ENCODE assay signal across 1 fruit fly cellular context in the genomic region with DNA sequence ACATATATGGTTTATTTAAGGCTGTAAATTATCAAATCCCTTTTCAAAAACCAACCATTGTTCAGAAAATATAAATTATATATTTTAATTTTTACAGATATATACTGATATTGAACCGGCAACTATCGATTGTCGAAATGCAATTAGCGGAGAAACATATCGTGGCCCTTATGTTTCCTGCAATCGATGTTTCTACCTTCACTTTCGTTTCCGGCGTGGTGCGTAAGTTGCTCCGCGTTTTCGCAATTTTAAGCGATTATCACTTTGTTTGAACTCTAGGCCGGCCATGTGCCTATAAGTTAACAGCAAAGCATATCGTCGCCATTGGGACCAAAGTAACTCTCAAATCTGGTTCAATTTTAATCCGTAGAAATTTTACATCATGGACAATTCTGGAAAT.
TF ChIP-seq lines count a peak whose summit lies in the region.
"Not testable (repeated sequence)": the region's sequence is repeated elsewhere in the genome, so short reads cannot be mapped to it uniquely, and the experiment has no call there.

Gene vig2, plus strand, starts transcription at position 112 of the 400 bp plus-strand sequence.

TF ChIP-seq in whole organism, embryonic, 481 proteins besides CTCF, POLR2A, EP300 and RAD21 (continued from another document and continues in another):
- peak; percentile 81; the same call in 2 of the 4 replicates for TF ChIP-seq chinmo (GFP tag; IDR thresholded peaks at IDR 0.05; lab: Robert Waterston, UW; ENCODE audit: partially characterized antibody)
- peak; percentile 75 for TF ChIP-seq unc-4 (GFP tag; IDR thresholded peaks at IDR 0.05; lab: Robert Waterston, UW; ENCODE audit: partially characterized antibody)
- peak; percentile 73 for TF ChIP-seq caup (GFP tag; optimal IDR thresholded peaks at IDR 0.05; lab: Kevin White, UChicago; ENCODE audit: severe bottlenecking)
- TF ChIP-seq CG4707 (GFP tag; optimal IDR thresholded peaks at IDR 0.05; lab: Kevin White, UChicago), result peak; percentile 19
- TF ChIP-seq ase (GFP tag; IDR thresholded peaks at IDR 0.05; lab: Robert Waterston, UW), result peak; percentile 68; the same call in 2 of the 3 replicates
- peak; percentile 30 for TF ChIP-seq CG9609 (GFP tag; optimal IDR thresholded peaks at IDR 0.05; lab: Kevin White, UChicago)
- peak; percentile 57 for TF ChIP-seq CG34376 (GFP tag; optimal IDR thresholded peaks at IDR 0.05; lab: Kevin White, UChicago)
- TF ChIP-seq CG7271 (tag; optimal IDR thresholded peaks at IDR 0.05; lab: Kevin White, UChicago), result peak; percentile 75
- peak; percentile 53 for TF ChIP-seq tgo (GFP tag; IDR thresholded peaks at IDR 0.05; lab: Robert Waterston, UW)
- peak; percentile 81 for TF ChIP-seq NfI (GFP tag; optimal IDR thresholded peaks at IDR 0.05; lab: Kevin White, UChicago)
- peak; percentile 54; the same call in 1 of the 2 replicates for TF ChIP-seq sim (GFP tag; IDR thresholded peaks at IDR 0.05; lab: Robert Waterston, UW)
- TF ChIP-seq ap (GFP tag; IDR thresholded peaks at IDR 0.05; lab: Robert Waterston, UW), result peak; percentile 43; the same call in 1 of the 2 replicates
- TF ChIP-seq CG14667 (GFP tag; IDR thresholded peaks at IDR 0.05; lab: Robert Waterston, UW), result 0 out of 2 replicates have a peak, but pooled peaks have one; percentile 23
- peak; percentile 57 for TF ChIP-seq CG6765 (GFP tag; optimal IDR thresholded peaks at IDR 0.05; lab: Kevin White, UChicago)
- peak; percentile 64; the same call in 2 of the 3 replicates for TF ChIP-seq CG34224 (GFP tag; IDR thresholded peaks at IDR 0.05; lab: Robert Waterston, UW; ENCODE audit: partially characterized antibody)
- peak; percentile 84 for TF ChIP-seq CG17328 (GFP tag; IDR thresholded peaks at IDR 0.05; lab: Robert Waterston, UW)
- TF ChIP-seq stc (GFP tag; IDR thresholded peaks at IDR 0.05; lab: Robert Waterston, UW), result peak; percentile 38; the same call in 1 of the 2 replicates
- TF ChIP-seq ci (GFP tag; IDR thresholded peaks at IDR 0.05; lab: Robert Waterston, UW), result peak; percentile 95
- peak; percentile 75; the same call in 2 of the 3 replicates for TF ChIP-seq gce (GFP tag; IDR thresholded peaks at IDR 0.05; lab: Robert Waterston, UW)
- peak; percentile 75; the same call in 1 of the 2 replicates for TF ChIP-seq CG14014 (GFP tag; IDR thresholded peaks at IDR 0.05; lab: Robert Waterston, UW)
- TF ChIP-seq CG2712 (tag; optimal IDR thresholded peaks at IDR 0.05; lab: Kevin White, UChicago), result peak; percentile 15
- TF ChIP-seq Fer3 (tag; optimal IDR thresholded peaks at IDR 0.05; lab: Kevin White, UChicago), result peak; percentile 50
- TF ChIP-seq Hmr (GFP tag; optimal IDR thresholded peaks at IDR 0.05; lab: Kevin White, UChicago), result peak; percentile 60
- peak; percentile 57 for TF ChIP-seq fd3F (GFP tag; optimal IDR thresholded peaks at IDR 0.05; lab: Kevin White, UChicago)
- peak; percentile 55 for TF ChIP-seq nmo (GFP tag; optimal IDR thresholded peaks at IDR 0.05; lab: Kevin White, UChicago)
- 0 out of 3 replicates have a peak, but pooled peaks have one; percentile 29 for TF ChIP-seq croc (GFP tag; conservative IDR thresholded peaks at IDR 0.05; lab: Robert Waterston, UW)
- TF ChIP-seq lov, sc, D, hkb, pan (optimal IDR thresholded peaks at IDR 0.05; lab: Kevin White, UChicago): not testable (repeated sequence)
- peak; percentile 90; the same call in 2 of the 3 replicates for TF ChIP-seq lov (GFP tag; IDR thresholded peaks at IDR 0.05; lab: Robert Waterston, UW)
- TF ChIP-seq wek (GFP tag; optimal IDR thresholded peaks at IDR 0.05; lab: Kevin White, UChicago), result peak; percentile 22
- TF ChIP-seq sob (GFP tag; IDR thresholded peaks at IDR 0.05; lab: Robert Waterston, UW), result peak; percentile 84
- TF ChIP-seq amos (GFP tag; IDR thresholded peaks at IDR 0.05; lab: Robert Waterston, UW; ENCODE audit: partially characterized antibody), result peak; percentile 94
- TF ChIP-seq Jarid2 (GFP tag; optimal IDR thresholded peaks at IDR 0.05; lab: Kevin White, UChicago), result peak; percentile 23
- TF ChIP-seq B-H1 (GFP tag; IDR thresholded peaks at IDR 0.05; lab: Robert Waterston, UW), result peak; percentile 39; the same call in 1 of the 3 replicates
- peak; percentile 49; the same call in 1 of the 2 replicates for TF ChIP-seq gsb (GFP tag; IDR thresholded peaks at IDR 0.05; lab: Robert Waterston, UW)
- peak; percentile 67; the same call in 2 of the 3 replicates for TF ChIP-seq CG17361 (GFP tag; IDR thresholded peaks at IDR 0.05; lab: Robert Waterston, UW)
- TF ChIP-seq CG11456 (GFP tag; IDR thresholded peaks at IDR 0.05; lab: Robert Waterston, UW), result peak; percentile 92
- peak; percentile 46 for TF ChIP-seq CG15514 (GFP tag; optimal IDR thresholded peaks at IDR 0.05; lab: Kevin White, UChicago)
- peak; percentile 70 for TF ChIP-seq Oaz (GFP tag; IDR thresholded peaks at IDR 0.05; lab: Robert Waterston, UW)
- TF ChIP-seq CG10654 (GFP tag; optimal IDR thresholded peaks at IDR 0.05; lab: Kevin White, UChicago), result peak; percentile 28
- peak; percentile 17 for TF ChIP-seq CG4328 (GFP tag; optimal IDR thresholded peaks at IDR 0.05; lab: Kevin White, UChicago)
- TF ChIP-seq CG18599 (GFP tag; optimal IDR thresholded peaks at IDR 0.05; lab: Kevin White, UChicago), result peak; percentile 38
- peak; percentile 82 for TF ChIP-seq CG34422 (GFP tag; IDR thresholded peaks at IDR 0.05; lab: Robert Waterston, UW)
- TF ChIP-seq slbo (GFP tag; IDR thresholded peaks at IDR 0.05; lab: Robert Waterston, UW), result peak; percentile 87
- TF ChIP-seq scrt (GFP tag; optimal IDR thresholded peaks at IDR 0.05; lab: Kevin White, UChicago), result peak; percentile 39
- peak; percentile 85 for TF ChIP-seq H2.0 (GFP tag; IDR thresholded peaks at IDR 0.05; lab: Robert Waterston, UW)
- TF ChIP-seq hbn (GFP tag; IDR thresholded peaks at IDR 0.05; lab: Robert Waterston, UW; ENCODE audit: partially characterized antibody), result peak; percentile 57
- TF ChIP-seq CG18619 (GFP tag; optimal IDR thresholded peaks at IDR 0.05; lab: Kevin White, UChicago), result peak; percentile 71
- peak; percentile 39 for TF ChIP-seq CG30431 (GFP tag; optimal IDR thresholded peaks at IDR 0.05; lab: Kevin White, UChicago)
- peak; percentile 85 for TF ChIP-seq vnd (GFP tag; IDR thresholded peaks at IDR 0.05; lab: Robert Waterston, UW; ENCODE audit: partially characterized antibody)
- TF ChIP-seq CkIIα-i1 (GFP tag; IDR thresholded peaks at IDR 0.05; lab: Robert Waterston, UW), result peak; percentile 5; the same call in 1 of the 2 replicates
- peak; percentile 63 for TF ChIP-seq CG10321 (GFP tag; IDR thresholded peaks at IDR 0.05; lab: Robert Waterston, UW)
- peak; percentile 81 for TF ChIP-seq CG5953 (GFP tag; IDR thresholded peaks at IDR 0.05; lab: Robert Waterston, UW)
- TF ChIP-seq CG1024 (GFP tag; IDR thresholded peaks at IDR 0.05; lab: Robert Waterston, UW), result peak; percentile 72
- TF ChIP-seq gsb-n (tag; optimal IDR thresholded peaks at IDR 0.05; lab: Kevin White, UChicago), result peak; percentile 6
- peak; percentile 71; the same call in 1 of the 2 replicates for TF ChIP-seq lmd (GFP tag; IDR thresholded peaks at IDR 0.05; lab: Robert Waterston, UW)
- TF ChIP-seq ham (GFP tag; IDR thresholded peaks at IDR 0.05; lab: Robert Waterston, UW), result peak; percentile 68; the same call in 1 of the 2 replicates
- peak in 1 of 2 experiments; percentile 41 for TF ChIP-seq dpn (GFP tag; optimal IDR thresholded peaks at IDR 0.05; lab: Kevin White, UChicago)
- peak; percentile 90 for TF ChIP-seq CG32532 (GFP tag; IDR thresholded peaks at IDR 0.05; lab: Robert Waterston, UW)
- TF ChIP-seq Aef1 (GFP tag; IDR thresholded peaks at IDR 0.05; lab: Robert Waterston, UW), result peak; percentile 65; the same call in 2 of the 3 replicates
- TF ChIP-seq sc (GFP tag; optimal IDR thresholded peaks at IDR 0.05; lab: Kevin White, UChicago), result peak; percentile 3
- peak; percentile 68 for TF ChIP-seq CG9437 (GFP tag; optimal IDR thresholded peaks at IDR 0.05; lab: Kevin White, UChicago)
- TF ChIP-seq Scr (GFP tag; IDR thresholded peaks at IDR 0.05; lab: Robert Waterston, UW; ENCODE audit: partially characterized antibody), result peak; percentile 90
- peak; percentile 91 for TF ChIP-seq CG16813 (GFP tag; IDR thresholded peaks at IDR 0.05; lab: Robert Waterston, UW; ENCODE audit: partially characterized antibody)
- TF ChIP-seq CG14860 (GFP tag; IDR thresholded peaks at IDR 0.05; lab: Robert Waterston, UW; ENCODE audit: partially characterized antibody), result peak; percentile 84
- TF ChIP-seq bcd (GFP tag; optimal IDR thresholded peaks at IDR 0.05; lab: Kevin White, UChicago), result peak; percentile 72
- TF ChIP-seq Hr3 (GFP tag; optimal IDR thresholded peaks at IDR 0.05; lab: Kevin White, UChicago), result peak; percentile 3
- TF ChIP-seq ranshi (GFP tag; IDR thresholded peaks at IDR 0.05; lab: Robert Waterston, UW), result peak; percentile 66; the same call in 1 of the 2 replicates
- TF ChIP-seq CG30403 (GFP tag; optimal IDR thresholded peaks at IDR 0.05; lab: Kevin White, UChicago), result peak; percentile 29
- peak; percentile 22 for TF ChIP-seq ewg (GFP tag; optimal IDR thresholded peaks at IDR 0.05; lab: Kevin White, UChicago)
- TF ChIP-seq CG11247 (GFP tag; IDR thresholded peaks at IDR 0.05; lab: Robert Waterston, UW), result peak; percentile 81
- TF ChIP-seq CG3407 (GFP tag; optimal IDR thresholded peaks at IDR 0.05; lab: Kevin White, UChicago), result peak; percentile 12
- TF ChIP-seq CG12104 (GFP tag; optimal IDR thresholded peaks at IDR 0.05; lab: Kevin White, UChicago), result peak; percentile 54
- TF ChIP-seq klu (GFP tag; IDR thresholded peaks at IDR 0.05; lab: Robert Waterston, UW), result 0 out of 2 replicates have a peak, but pooled peaks have one; percentile 38
- TF ChIP-seq E2f1 (GFP tag; IDR thresholded peaks at IDR 0.05; lab: Robert Waterston, UW), result peak; percentile 67
- peak; percentile 15 for TF ChIP-seq sug (tag; optimal IDR thresholded peaks at IDR 0.05; lab: Kevin White, UChicago)
- peak; percentile 12 for TF ChIP-seq Hsf (GFP tag; optimal IDR thresholded peaks at IDR 0.05; lab: Kevin White, UChicago)
- peak; percentile 51; the same call in 1 of the 2 replicates for TF ChIP-seq wdn (GFP tag; IDR thresholded peaks at IDR 0.05; lab: Robert Waterston, UW)
- TF ChIP-seq esg (GFP tag; conservative IDR thresholded peaks at IDR 0.05; lab: Robert Waterston, UW), result peak; percentile 34; the same call in 1 of the 2 replicates
- peak; percentile 36 for TF ChIP-seq YL-1 (GFP tag; optimal IDR thresholded peaks at IDR 0.05; lab: Kevin White, UChicago)
- peak; percentile 3 for TF ChIP-seq tin (GFP tag; optimal IDR thresholded peaks at IDR 0.05; lab: Kevin White, UChicago)
- peak; percentile 73 for TF ChIP-seq HLH4C (GFP tag; IDR thresholded peaks at IDR 0.05; lab: Robert Waterston, UW; ENCODE audit: partially characterized antibody)
- peak; percentile 89 for TF ChIP-seq knrl (GFP tag; IDR thresholded peaks at IDR 0.05; lab: Robert Waterston, UW; ENCODE audit: partially characterized antibody)
- peak; percentile 2 for TF ChIP-seq ac (GFP tag; optimal IDR thresholded peaks at IDR 0.05; lab: Kevin White, UChicago)
- peak; percentile 39 for TF ChIP-seq Usf (GFP tag; optimal IDR thresholded peaks at IDR 0.05; lab: Kevin White, UChicago)
- peak; percentile 95 for TF ChIP-seq Opbp (GFP tag; IDR thresholded peaks at IDR 0.05; lab: Robert Waterston, UW; ENCODE audit: partially characterized antibody)
- peak; percentile 92 for TF ChIP-seq Med (GFP tag; lab: Kevin White, UChicago)
- peak; percentile 3 for TF ChIP-seq B-H2 (GFP tag; optimal IDR thresholded peaks at IDR 0.05; lab: Kevin White, UChicago)
- TF ChIP-seq C15 (GFP tag; IDR thresholded peaks at IDR 0.05; lab: Robert Waterston, UW), result 0 out of 3 replicates have a peak, but pooled peaks have one; percentile 63
- peak; percentile 16 for TF ChIP-seq D19B (GFP tag; optimal IDR thresholded peaks at IDR 0.05; lab: Kevin White, UChicago)
- peak; percentile 27; the same call in 1 of the 2 replicates for TF ChIP-seq E2f2 (GFP tag; IDR thresholded peaks at IDR 0.05; lab: Robert Waterston, UW)
- TF ChIP-seq CG13624 (GFP tag; optimal IDR thresholded peaks at IDR 0.05; lab: Kevin White, UChicago), result peak; percentile 18
- peak; percentile 72 for TF ChIP-seq MESR4 (GFP tag; optimal IDR thresholded peaks at IDR 0.05; lab: Kevin White, UChicago)
- peak; percentile 63; the same call in 2 of the 3 replicates for TF ChIP-seq CG2889 (GFP tag; IDR thresholded peaks at IDR 0.05; lab: Robert Waterston, UW)
- peak; percentile 71 for TF ChIP-seq BEAF-32 (GFP tag; optimal IDR thresholded peaks at IDR 0.05; lab: Kevin White, UChicago)
- TF ChIP-seq CG9817 (tag; optimal IDR thresholded peaks at IDR 0.05; lab: Kevin White, UChicago), result peak; percentile 44
- peak; percentile 35 for TF ChIP-seq Xbp1 (GFP tag; optimal IDR thresholded peaks at IDR 0.05; lab: Kevin White, UChicago)
- TF ChIP-seq CG8089 (GFP tag; optimal IDR thresholded peaks at IDR 0.05; lab: Kevin White, UChicago), result peak; percentile 21
- peak; percentile 2 for TF ChIP-seq D (GFP tag; optimal IDR thresholded peaks at IDR 0.05; lab: Kevin White, UChicago)
- peak; percentile 4 for TF ChIP-seq CG9876 (GFP tag; optimal IDR thresholded peaks at IDR 0.05; lab: Kevin White, UChicago)
- TF ChIP-seq CG18262 (tag; optimal IDR thresholded peaks at IDR 0.05; lab: Kevin White, UChicago), result peak; percentile 40
- TF ChIP-seq H15 (GFP tag; IDR thresholded peaks at IDR 0.05; lab: Robert Waterston, UW), result peak; percentile 79
- peak; percentile 77; the same call in 1 of the 2 replicates for TF ChIP-seq ttk (GFP tag; IDR thresholded peaks at IDR 0.05; lab: Robert Waterston, UW)
- TF ChIP-seq bowl (GFP tag; IDR thresholded peaks at IDR 0.05; lab: Robert Waterston, UW), result peak; percentile 73
- TF ChIP-seq bsh (GFP tag; optimal IDR thresholded peaks at IDR 0.05; lab: Kevin White, UChicago), result peak in 1 of 2 experiments; percentile 25
- TF ChIP-seq toy (GFP tag; IDR thresholded peaks at IDR 0.05; lab: Robert Waterston, UW), result peak; percentile 57; the same call in 1 of the 2 replicates
- TF ChIP-seq dysf (GFP tag; IDR thresholded peaks at IDR 0.05; lab: Robert Waterston, UW), result peak; percentile 71; the same call in 2 of the 3 replicates
- TF ChIP-seq hkb (GFP tag; IDR thresholded peaks at IDR 0.05; lab: Robert Waterston, UW), result peak; percentile 61; the same call in 1 of the 2 replicates
- peak; percentile 3 for TF ChIP-seq Nf-YC (tag; optimal IDR thresholded peaks at IDR 0.05; lab: Kevin White, UChicago)
- peak; percentile 82 for TF ChIP-seq Ets65A (GFP tag; lab: Kevin White, UChicago)
- TF ChIP-seq ken (GFP tag; IDR thresholded peaks at IDR 0.05; lab: Robert Waterston, UW), result peak; percentile 70
- peak in 1 of 2 experiments; percentile 80 for TF ChIP-seq pan (GFP tag; optimal IDR thresholded peaks at IDR 0.05 in 1 of 2, IDR thresholded peaks at IDR 0.05 in 1 of 2)
- peak; percentile 77; the same call in 2 of the 3 replicates for TF ChIP-seq zen2 (GFP tag; IDR thresholded peaks at IDR 0.05; lab: Robert Waterston, UW; ENCODE audit: partially characterized antibody)
